Worm (Caenorhabditis elegans): ENCODE results near the gene nhr-6.

nhr-6 gene

ce11 chrIII:3573281-3573680, at the start of gene nhr-6:
nhr-6 (plus strand) TSS chrIII:3573581.
- TF ChIP-seq unc-120 (tag; optimal IDR thresholded peaks at IDR 0.05; ENCODE audit: poor library complexity, severe bottlenecking) (no peak), ceh-39 (tag; optimal IDR thresholded peaks at IDR 0.05) (no peak), ham-2 (GFP tag; optimal IDR thresholded peaks at IDR 0.05) (no peak), tbx-8 (GFP tag; optimal IDR thresholded peaks at IDR 0.05) (no peak), nhr-2 (tag; optimal IDR thresholded peaks at IDR 0.05) (no peak), hlh-1 (tag; optimal IDR thresholded peaks at IDR 0.05) (no peak), nhr-12 (tag; optimal IDR thresholded peaks at IDR 0.05) (no peak), cnd-1 (tag; optimal IDR thresholded peaks at IDR 0.05) (no peak), sptf-1 (tag; optimal IDR thresholded peaks at IDR 0.05) (no peak), bed-3 (GFP tag; optimal IDR thresholded peaks at IDR 0.05) (no peak), pha-4 (tag; optimal IDR thresholded peaks at IDR 0.05) (no peak), unc-62 (GFP tag; optimal IDR thresholded peaks at IDR 0.05) (no peak), mab-5 (tag; optimal IDR thresholded peaks at IDR 0.05) (no peak), ceh-43 (GFP tag; optimal IDR thresholded peaks at IDR 0.05) (no peak)

DNA sequence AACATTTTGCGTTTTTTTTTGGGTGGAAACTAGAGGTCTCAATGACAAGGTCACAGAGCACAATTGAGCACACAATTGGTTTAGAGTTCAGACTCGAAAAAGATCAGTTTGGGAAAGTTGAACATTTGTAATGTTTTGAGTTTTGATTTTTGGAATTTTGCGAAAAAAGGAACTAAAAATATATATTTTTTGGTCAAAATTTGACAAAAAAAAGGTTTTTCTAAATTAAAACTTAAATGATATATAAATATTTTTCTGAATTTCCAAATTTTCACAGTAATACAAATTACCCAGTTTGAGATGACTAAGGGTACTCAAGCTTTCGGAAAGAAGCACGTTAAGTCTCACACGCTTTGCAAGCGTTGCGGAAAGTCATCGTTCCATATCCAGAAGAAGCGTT, 45.0 kb upstream of the nhr-6 start, which contains the start of gene rpl-37:
Gene rpl-37, plus strand, starts transcription at position 301 of the 400 bp plus-strand sequence.
- TF ChIP-seq lin-13 (tag; optimal IDR thresholded peaks at IDR 0.05) (no peak), zip-8 (tag; optimal IDR thresholded peaks at IDR 0.05) (no peak), M03D4.4 (tag; optimal IDR thresholded peaks at IDR 0.05) (no peak), tbx-8 (GFP tag; optimal IDR thresholded peaks at IDR 0.05) (no peak), flh-1 (GFP tag; optimal IDR thresholded peaks at IDR 0.05) (no peak), mab-5 (tag; optimal IDR thresholded peaks at IDR 0.05) (no peak), hlh-1 (tag; optimal IDR thresholded peaks at IDR 0.05) (no peak), mep-1 (tag; optimal IDR thresholded peaks at IDR 0.05) (no peak), lin-32 (GFP tag; optimal IDR thresholded peaks at IDR 0.05) (no peak), unc-39 (tag; optimal IDR thresholded peaks at IDR 0.05) (no peak), unc-62 (GFP tag; optimal IDR thresholded peaks at IDR 0.05) (no peak), sptf-1 (tag; optimal IDR thresholded peaks at IDR 0.05) (no peak), nhr-12 (tag; optimal IDR thresholded peaks at IDR 0.05) (no peak), nhr-237 (tag; optimal IDR thresholded peaks at IDR 0.05) (no peak), blmp-1 (tag; optimal IDR thresholded peaks at IDR 0.05) (no peak), ceh-43 (GFP tag; optimal IDR thresholded peaks at IDR 0.05) (no peak), nhr-28 (tag; optimal IDR thresholded peaks at IDR 0.05) (no peak), ztf-11 (tag; optimal IDR thresholded peaks at IDR 0.05) (no peak)

DNA sequence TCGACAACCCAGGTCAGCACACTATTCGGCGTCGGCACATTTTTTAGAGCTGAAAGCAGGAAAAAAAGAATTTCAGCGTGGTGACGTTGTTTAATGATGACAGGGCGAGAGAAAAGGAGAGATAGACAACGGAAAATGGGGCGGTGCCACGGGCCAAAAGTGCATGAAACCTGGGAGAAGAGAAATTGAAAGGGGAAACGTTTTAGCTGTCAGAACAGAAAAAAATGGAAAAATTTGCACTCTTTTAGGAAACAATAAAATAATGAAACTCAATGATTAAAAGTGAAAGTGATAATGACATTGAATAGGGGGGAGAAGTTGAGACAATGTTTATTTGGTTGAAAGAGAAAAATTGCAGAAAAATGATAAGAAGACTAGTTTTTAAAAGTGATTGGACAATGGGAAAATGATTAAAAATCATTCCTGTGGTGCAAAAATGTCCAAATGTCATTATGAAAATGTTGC, 43.6 kb upstream of the nhr-6 start, which contains the start of gene pitp-1:
Gene pitp-1, minus strand, starts transcription at position 51 of the 465 bp plus-strand sequence.
- TF ChIP-seq nhr-28 (tag; optimal IDR thresholded peaks at IDR 0.05): no peak
- TF ChIP-seq drap-1 (GFP tag; optimal IDR thresholded peaks at IDR 0.05): no peak
- no peak for TF ChIP-seq sem-2 (GFP tag; optimal IDR thresholded peaks at IDR 0.05)
- TF ChIP-seq zip-8 (tag; optimal IDR thresholded peaks at IDR 0.05): no peak
- no peak for TF ChIP-seq mab-5 (tag; optimal IDR thresholded peaks at IDR 0.05)
- no peak for TF ChIP-seq lin-13 (tag; optimal IDR thresholded peaks at IDR 0.05)
- TF ChIP-seq nhr-237 (tag; optimal IDR thresholded peaks at IDR 0.05): no peak
- no peak for TF ChIP-seq nhr-76 (tag; optimal IDR thresholded peaks at IDR 0.05)
- TF ChIP-seq mep-1 (tag; optimal IDR thresholded peaks at IDR 0.05): no peak
- TF ChIP-seq flh-1 (GFP tag; optimal IDR thresholded peaks at IDR 0.05): no peak
- TF ChIP-seq mls-2 (tag; optimal IDR thresholded peaks at IDR 0.05): no peak
- no peak for TF ChIP-seq hlh-1 (tag; optimal IDR thresholded peaks at IDR 0.05)

DNA sequence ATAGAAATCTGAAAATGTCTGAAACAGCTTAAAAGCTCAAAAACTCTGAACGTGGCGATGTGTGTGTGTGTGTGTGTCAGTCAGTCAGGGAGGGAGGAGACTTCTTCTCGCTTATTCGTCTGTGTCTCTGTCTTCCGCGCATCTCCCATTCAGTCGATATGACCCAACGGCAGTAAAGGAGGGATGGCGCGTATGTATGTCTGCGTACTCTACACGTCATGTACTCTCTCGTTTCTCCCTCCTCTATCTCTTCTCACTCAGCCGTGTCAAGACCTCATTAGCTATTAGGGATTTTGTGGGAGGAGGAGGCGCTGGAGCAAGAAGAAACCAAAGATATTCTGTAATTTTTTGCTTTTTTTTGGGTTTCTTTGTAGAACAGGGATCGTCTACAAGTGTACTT, 41.3 kb upstream of the nhr-6 start:
- TF ChIP-seq mls-2 (tag; optimal IDR thresholded peaks at IDR 0.05) (no peak), nhr-12 (tag; optimal IDR thresholded peaks at IDR 0.05) (no peak), tbx-8 (GFP tag; optimal IDR thresholded peaks at IDR 0.05) (peak; percentile 2), lsy-2 (tag; optimal IDR thresholded peaks at IDR 0.05) (no peak), unc-39 (tag; optimal IDR thresholded peaks at IDR 0.05) (no peak), blmp-1 (tag; optimal IDR thresholded peaks at IDR 0.05) (no peak), nhr-237 (tag; optimal IDR thresholded peaks at IDR 0.05) (peak; percentile 17), cnd-1 (tag; optimal IDR thresholded peaks at IDR 0.05) (no peak), sptf-1 (tag; optimal IDR thresholded peaks at IDR 0.05) (no peak), unc-62 (GFP tag; optimal IDR thresholded peaks at IDR 0.05) (peak; percentile 62), M03D4.4 (tag; optimal IDR thresholded peaks at IDR 0.05) (no peak), ham-2 (GFP tag; optimal IDR thresholded peaks at IDR 0.05) (peak; percentile 72), elt-3 (tag; optimal IDR thresholded peaks at IDR 0.05) (no peak), lin-13 (tag; optimal IDR thresholded peaks at IDR 0.05) (peak; percentile 36), bed-3 (GFP tag; optimal IDR thresholded peaks at IDR 0.05) (no peak), ztf-11 (tag; optimal IDR thresholded peaks at IDR 0.05) (no peak), nhr-2 (tag; optimal IDR thresholded peaks at IDR 0.05) (peak; percentile 53), unc-120 (tag; optimal IDR thresholded peaks at IDR 0.05; ENCODE audit: poor library complexity, severe bottlenecking) (peak; percentile 94), ceh-39 (tag; optimal IDR thresholded peaks at IDR 0.05) (peak; percentile 64), drap-1 (GFP tag; optimal IDR thresholded peaks at IDR 0.05) (no peak), elt-1 (tag; optimal IDR thresholded peaks at IDR 0.05; ENCODE audit: borderline replicate concordance, insufficient read depth) (no peak), pha-4 (tag; optimal IDR thresholded peaks at IDR 0.05) (peak; percentile 59), ceh-83 (GFP tag; optimal IDR thresholded peaks at IDR 0.05) (no peak), mep-1 (tag; optimal IDR thresholded peaks at IDR 0.05) (peak; percentile 92), snpc-4 (tag; optimal IDR thresholded peaks at IDR 0.05) (no peak), flh-1 (GFP tag; optimal IDR thresholded peaks at IDR 0.05) (no peak), ceh-43 (GFP tag; optimal IDR thresholded peaks at IDR 0.05) (no peak), zip-8 (tag; optimal IDR thresholded peaks at IDR 0.05) (no peak), hlh-1 (tag; optimal IDR thresholded peaks at IDR 0.05) (peak; percentile 33), nhr-76 (tag; optimal IDR thresholded peaks at IDR 0.05) (no peak), ces-1 (GFP tag; optimal IDR thresholded peaks at IDR 0.05) (peak; percentile 89), nhr-28 (tag; optimal IDR thresholded peaks at IDR 0.05) (no peak), sem-2 (GFP tag; optimal IDR thresholded peaks at IDR 0.05) (no peak), mab-5 (tag; optimal IDR thresholded peaks at IDR 0.05) (no peak), lin-32 (GFP tag; optimal IDR thresholded peaks at IDR 0.05) (no peak)

Measured in whole organism, mixed stage, embryonic.